Worm (Caenorhabditis elegans) whole organism, L3 larva: ENCODE measurements around the gene fmo-3.

Experiments
- ZK546.5 ChIP-seq: sonication (generic microtip); optimal IDR thresholded peaks from 2 replicates; lab custom pipeline; 2017; ENCODE audit warnings: missing biosample characterization, missing genetic modification characterization
- elt-2 ChIP-seq: sonication (generic microtip); optimal IDR thresholded peaks from 2 replicates; lab custom pipeline; 2016; ENCODE audit warnings: missing genetic modification reagents, mild to moderate bottlenecking, missing genetic modification characterization, missing compliant biosample characterization
- elt-3 ChIP-seq, 3 experiments: fragments of 150-350 bp in 1 of 3; sonication (generic microtip) in 2 of 3; optimal IDR thresholded peaks; 2 replicates in 2 of 3; 4 replicates in 1 of 3; lab custom pipeline; 2014 to 2017; ENCODE audit warnings: missing biosample characterization in 3 of 3, missing genetic modification characterization in 3 of 3
- nhr-11 ChIP-seq: fragments of 150-350 bp; optimal IDR thresholded peaks from 2 replicates; lab custom pipeline; 2014; ENCODE audit warnings: missing biosample characterization, missing genetic modification characterization
- nhr-12 ChIP-seq: fragments of 150-350 bp; optimal IDR thresholded peaks from 2 replicates; lab custom pipeline; 2014; ENCODE audit warnings: missing biosample characterization, missing genetic modification characterization
- nhr-28 ChIP-seq: fragments of 150-350 bp; optimal IDR thresholded peaks from 2 replicates; lab custom pipeline; 2014; ENCODE audit warnings: missing biosample characterization, missing genetic modification characterization
- nhr-76 ChIP-seq: fragments of 150-350 bp; sonication (generic microtip); optimal IDR thresholded peaks from 5 replicates; lab custom pipeline; 2014; ENCODE audit warnings: missing biosample characterization, missing genetic modification characterization
- nhr-77 ChIP-seq: fragments of 150-350 bp; optimal IDR thresholded peaks from 2 replicates; lab custom pipeline; 2014; ENCODE audit warnings: missing biosample characterization, missing genetic modification characterization
- pha-4 ChIP-seq: fragments of 150-350 bp; optimal IDR thresholded peaks from 2 replicates; lab custom pipeline; 2014; ENCODE audit warnings: missing biosample characterization, missing genetic modification reagents, missing genetic modification characterization
- zag-1 ChIP-seq: fragments of 150-350 bp; optimal IDR thresholded peaks from 2 replicates; lab custom pipeline; 2014; ENCODE audit warnings: missing biosample characterization, missing genetic modification characterization

- TF ChIP-seq pha-4 (tag; lab: Kevin White, UChicago) (no peak), nhr-12 (no peak), ZK546.5 (tag; lab: Kevin White, UChicago) (no peak), nhr-28 (no peak), elt-3 (tag; optimal IDR thresholded peaks at IDR 0.05; lab: Kevin White, UChicago) (no peak), elt-2 (tag; lab: Kevin White, UChicago) (no peak), nhr-76 (no peak), nhr-77 (tag; lab: Kevin White, UChicago) (no peak), zag-1 (tag; lab: Kevin White, UChicago) (no peak), nhr-11 (no peak)
These were observed 22.6 kb upstream of the fmo-3 start for ce11 chrIII:10671894-10672293.
